Worm (Caenorhabditis elegans) whole organism, L1 larva: ENCODE measurements around the gene sql-1.

ENCODE experiments used
- C04F5.9 ChIP-seq: sonication (generic microtip); optimal IDR thresholded peaks from 2 replicates; lab custom pipeline; 2016; ENCODE audit warnings: missing genetic modification characterization, missing compliant biosample characterization
- F16B12.6 ChIP-seq: fragments of 150-350 bp; optimal IDR thresholded peaks from 2 replicates; lab custom pipeline; 2014; ENCODE audit warnings: missing biosample characterization, missing genetic modification characterization
- alr-1 ChIP-seq: fragments of 200-800 bp; sonication (Bioruptor generic); optimal IDR thresholded peaks from 2 replicates; lab custom pipeline; 2018; ENCODE audit warnings: borderline replicate concordance, mild to moderate bottlenecking, missing genetic modification characterization, missing compliant biosample characterization
- ama-1 ChIP-seq: fragments of 150-350 bp; optimal IDR thresholded peaks from 2 replicates; lab custom pipeline; 2014
- ceh-82 ChIP-seq, 3 experiments: fragments of 150-350 bp in 1 of 3; sonication (generic microtip) in 2 of 3; optimal IDR thresholded peaks; 2 replicates each; lab custom pipeline; 2014 to 2017; ENCODE audit warnings: missing biosample characterization in 3 of 3, missing genetic modification characterization in 3 of 3
- ceh-88 ChIP-seq: fragments of 200-800 bp; sonication (Bioruptor generic); IDR thresholded peaks from 2 replicates; pipeline ENCODE4 v1.3.6; 2022; ENCODE audit warnings: missing genetic modification characterization, missing compliant biosample characterization
- ces-1 ChIP-seq: fragments of 150-350 bp; optimal IDR thresholded peaks from 2 replicates; lab custom pipeline; 2014; ENCODE audit warnings: missing biosample characterization, missing genetic modification reagents, missing genetic modification characterization
- dpl-1 ChIP-seq, 3 experiments: fragments of 150-350 bp in 2 of 3; sonication (generic microtip) in 1 of 3; optimal IDR thresholded peaks; 2 replicates each; lab custom pipeline; 2014 to 2017; ENCODE audit warnings: missing biosample characterization in 3 of 3, missing genetic modification characterization in 3 of 3, missing genetic modification reagents in 3 of 3
- dsc-1 ChIP-seq: sonication (generic microtip); optimal IDR thresholded peaks from 2 replicates; lab custom pipeline; 2016; ENCODE audit warnings: mild to moderate bottlenecking, missing genetic modification characterization, missing compliant biosample characterization
- efl-1 ChIP-seq, 4 experiments: fragments of 150-350 bp; optimal IDR thresholded peaks in 3 of 4; peaks in 1 of 4; 1 replicate in 1 of 4; 2 replicates in 3 of 4; lab custom pipeline; 2014; ENCODE audit warnings: missing biosample characterization in 2 of 4, missing genetic modification characterization in 2 of 4, missing genetic modification reagents in 2 of 4
- efl-3 ChIP-seq: fragments of 200-800 bp; sonication (Bioruptor generic); optimal IDR thresholded peaks from 2 replicates; lab custom pipeline; 2018; ENCODE audit warnings: mild to moderate bottlenecking, missing genetic modification characterization, missing compliant biosample characterization
- ets-5 ChIP-seq: fragments of 200-800 bp; sonication (Bioruptor generic); IDR thresholded peaks from 2 replicates; pipeline ENCODE4 v1.3.6; 2022; ENCODE audit warnings: missing genetic modification characterization, missing compliant biosample characterization
- fkh-10 ChIP-seq: sonication (generic microtip); optimal IDR thresholded peaks from 2 replicates; lab custom pipeline; 2017; ENCODE audit warnings: missing biosample characterization, missing genetic modification reagents, missing genetic modification characterization
- fkh-8 ChIP-seq: sonication (generic microtip); optimal IDR thresholded peaks from 2 replicates; lab custom pipeline; 2016; ENCODE audit warnings: mild to moderate bottlenecking, missing genetic modification characterization, missing compliant biosample characterization
- lin-13 ChIP-seq: fragments of 150-350 bp; optimal IDR thresholded peaks from 2 replicates; lab custom pipeline; 2014; ENCODE audit warnings: missing biosample characterization, missing genetic modification reagents, missing genetic modification characterization
- lin-14 ChIP-seq: fragments of 200-800 bp; sonication (Bioruptor generic); optimal IDR thresholded peaks from 2 replicates; lab custom pipeline; 2018; ENCODE audit warnings: mild to moderate bottlenecking, missing genetic modification characterization, moderate library complexity, missing compliant biosample characterization
- lin-35 ChIP-seq, 2 experiments: fragments of 150-350 bp; optimal IDR thresholded peaks; 2 replicates each; lab custom pipeline; 2014; ENCODE audit warnings: missing biosample characterization in 2 of 2, missing genetic modification characterization in 2 of 2, missing genetic modification reagents in 2 of 2
- lir-3 ChIP-seq: sonication (generic microtip); optimal IDR thresholded peaks from 2 replicates; lab custom pipeline; 2016; ENCODE audit warnings: mild to moderate bottlenecking, missing genetic modification characterization, moderate library complexity, missing compliant biosample characterization; ENCODE audit not compliant: poor library complexity
- lsy-2 ChIP-seq, 2 experiments: fragments of 150-350 bp; optimal IDR thresholded peaks; 2 replicates each; lab custom pipeline; 2014; ENCODE audit warnings: missing biosample characterization in 2 of 2, missing genetic modification characterization in 2 of 2
- mef-2 ChIP-seq: fragments of 150-350 bp; optimal IDR thresholded peaks from 2 replicates; lab custom pipeline; 2014; ENCODE audit warnings: missing biosample characterization, missing genetic modification characterization
- nhr-11 ChIP-seq: fragments of 150-350 bp; optimal IDR thresholded peaks from 2 replicates; lab custom pipeline; 2014; ENCODE audit warnings: missing biosample characterization, missing genetic modification characterization
- nhr-237 ChIP-seq: fragments of 150-350 bp; optimal IDR thresholded peaks from 2 replicates; lab custom pipeline; 2014; ENCODE audit warnings: missing biosample characterization, missing genetic modification characterization
- nhr-47 ChIP-seq: sonication (generic microtip); optimal IDR thresholded peaks from 2 replicates; lab custom pipeline; 2016; ENCODE audit warnings: mild to moderate bottlenecking, missing genetic modification characterization, moderate library complexity, missing compliant biosample characterization
- nhr-71 ChIP-seq: sonication (generic microtip); optimal IDR thresholded peaks from 2 replicates; lab custom pipeline; 2016; ENCODE audit warnings: mild to moderate bottlenecking, missing genetic modification characterization, moderate library complexity, missing compliant biosample characterization
- nhr-84 ChIP-seq: sonication (generic microtip); optimal IDR thresholded peaks from 2 replicates; lab custom pipeline; 2017; ENCODE audit warnings: missing biosample characterization, missing genetic modification characterization
- swsn-7 ChIP-seq: sonication (generic microtip); optimal IDR thresholded peaks from 2 replicates; lab custom pipeline; 2016; ENCODE audit warnings: missing genetic modification characterization, missing compliant biosample characterization
- tbx-2 ChIP-seq: sonication (generic microtip); optimal IDR thresholded peaks from 2 replicates; lab custom pipeline; 2016; ENCODE audit warnings: missing genetic modification characterization, missing compliant biosample characterization
- tlp-1 ChIP-seq: fragments of 150-350 bp; optimal IDR thresholded peaks from 2 replicates; lab custom pipeline; 2014; ENCODE audit warnings: missing biosample characterization, missing genetic modification characterization
- unc-130 ChIP-seq: fragments of 150-350 bp; optimal IDR thresholded peaks from 2 replicates; lab custom pipeline; 2017; ENCODE audit warnings: missing biosample characterization, missing genetic modification characterization, inconsistent platforms
- unc-62 ChIP-seq: fragments of 150-350 bp; optimal IDR thresholded peaks from 2 replicates; lab custom pipeline; 2014; ENCODE audit warnings: missing biosample characterization, missing genetic modification reagents, missing genetic modification characterization
- unc-86 ChIP-seq: sonication (generic microtip); optimal IDR thresholded peaks from 2 replicates; lab custom pipeline; 2016; ENCODE audit warnings: missing genetic modification characterization, missing compliant biosample characterization
- vab-15 ChIP-seq: sonication (generic microtip); optimal IDR thresholded peaks from 2 replicates; lab custom pipeline; 2017; ENCODE audit warnings: missing genotype, mild to moderate bottlenecking, missing genetic modification characterization, missing compliant biosample characterization
- xbp-1 ChIP-seq: sonication (generic microtip); optimal IDR thresholded peaks from 2 replicates; lab custom pipeline; 2016; ENCODE audit warnings: missing genetic modification characterization, missing compliant biosample characterization
- zag-1 ChIP-seq: fragments of 150-350 bp; optimal IDR thresholded peaks from 2 replicates; lab custom pipeline; 2014; ENCODE audit warnings: missing biosample characterization, missing genetic modification characterization
- zip-4 ChIP-seq: fragments of 200-800 bp; sonication (Bioruptor generic); optimal IDR thresholded peaks from 2 replicates; lab custom pipeline; 2018; ENCODE audit warnings: mild to moderate bottlenecking, missing genetic modification characterization, moderate library complexity, missing compliant biosample characterization
- ztf-11 ChIP-seq, 2 experiments: sonication (generic microtip); optimal IDR thresholded peaks; 2 replicates each; lab custom pipeline; 2016 to 2017; ENCODE audit warnings: missing genetic modification characterization in 2 of 2, missing biosample characterization in 1 of 2, missing compliant biosample characterization in 1 of 2
- ztf-4 ChIP-seq: fragments of 150-350 bp; optimal IDR thresholded peaks from 2 replicates; lab custom pipeline; 2014; ENCODE audit warnings: missing biosample characterization, missing genetic modification characterization

sql-1 gene

ce11 chrIII:12472497-12472896, 26.9 kb upstream of the sql-1 start, which contains the start of gene cccp-1 (continued):
- TF ChIP-seq unc-86 (tag; lab: Kevin White, UChicago) (peak; percentile 53), lir-3 (tag; lab: Kevin White, UChicago) (no peak), tbx-2 (tag; lab: Kevin White, UChicago) (peak; percentile 8), lin-14 (GFP tag; lab: Kevin White, UChicago) (peak; percentile 84), ztf-4 (tag; lab: Kevin White, UChicago) (no peak), nhr-71 (tag; lab: Kevin White, UChicago) (no peak), dsc-1 (tag; lab: Kevin White, UChicago) (peak; percentile 8), ets-5 (no peak)

ce11 chrIII:12484432-12484831, 14.9 kb upstream of the sql-1 start, which contains the start of gene arrd-16:
arrd-16 (plus strand) TSS chrIII:12484732.
- TF ChIP-seq ama-1 (lab: Kevin White, UChicago): no peak
- no peak for TF ChIP-seq lir-3 (tag; lab: Kevin White, UChicago)
- no peak for TF ChIP-seq fkh-8 (tag; lab: Kevin White, UChicago)
- TF ChIP-seq ztf-11 (tag; optimal IDR thresholded peaks at IDR 0.05; lab: Kevin White, UChicago): no peak
- no peak for TF ChIP-seq zip-4 (GFP tag; lab: Kevin White, UChicago)
- no peak for TF ChIP-seq fkh-10 (GFP tag; lab: Kevin White, UChicago)
- no peak for TF ChIP-seq lin-13 (GFP tag; lab: Kevin White, UChicago)
- no peak for TF ChIP-seq nhr-11
- TF ChIP-seq ceh-88: no peak
- no peak for TF ChIP-seq ces-1 (GFP tag; lab: Kevin White, UChicago)
- TF ChIP-seq lin-35 (GFP tag; optimal IDR thresholded peaks at IDR 0.05; lab: Kevin White, UChicago): no peak
- TF ChIP-seq unc-62 (GFP tag; lab: Kevin White, UChicago): no peak
- no peak for TF ChIP-seq nhr-71 (tag; lab: Kevin White, UChicago)
- TF ChIP-seq swsn-7 (tag; lab: Kevin White, UChicago): no peak

ce11 chrIII:12491984-12492383, 7.4 kb upstream of the sql-1 start, which contains the start of gene Y49E10.25:
Y49E10.25 (minus strand) TSS chrIII:12492084.
- TF ChIP-seq nhr-71 (tag; lab: Kevin White, UChicago): no peak
- TF ChIP-seq F16B12.6 (tag; lab: Kevin White, UChicago): no peak
- TF ChIP-seq xbp-1 (tag; lab: Kevin White, UChicago): no peak
- TF ChIP-seq vab-15: no peak
- TF ChIP-seq fkh-10 (GFP tag; lab: Kevin White, UChicago): no peak
- no peak for TF ChIP-seq dsc-1 (tag; lab: Kevin White, UChicago)
- TF ChIP-seq alr-1 (tag; lab: Kevin White, UChicago): no peak

ce11 chrIII:12495594-12496096, 3.7 kb upstream of the sql-1 start, which contains the start of the genes Y111B2A.1 and Y111B2A.2:
Y111B2A.1 (minus strand) TSS chrIII:12495644.
Y111B2A.2 (plus strand) TSS chrIII:12496086.
- TF ChIP-seq efl-1 (optimal IDR thresholded peaks at IDR 0.05; lab: Kevin White, UChicago) (no peak), efl-1 (GFP tag; optimal IDR thresholded peaks at IDR 0.05 in 1 of 2; lab: Kevin White, UChicago) (peak in 1 of 2 experiments; percentile 66), mef-2 (tag; lab: Kevin White, UChicago) (no peak), nhr-84 (tag; lab: Kevin White, UChicago) (no peak)
- TF ChIP-seq, all 84 proteins: peak for 1

- TF ChIP-seq nhr-237 (tag; lab: Kevin White, UChicago): no peak
- TF ChIP-seq ztf-4 (tag; lab: Kevin White, UChicago): no peak
- TF ChIP-seq mef-2 (tag; lab: Kevin White, UChicago): no peak
- TF ChIP-seq C04F5.9 (tag; lab: Kevin White, UChicago): no peak
- TF ChIP-seq lin-35 (GFP tag; optimal IDR thresholded peaks at IDR 0.05; lab: Kevin White, UChicago): no peak
- no peak for TF ChIP-seq unc-130 (tag; lab: Kevin White, UChicago)
- no peak for TF ChIP-seq zag-1 (tag; lab: Kevin White, UChicago)
- TF ChIP-seq lsy-2 (tag; optimal IDR thresholded peaks at IDR 0.05; lab: Kevin White, UChicago): no peak
- no peak for TF ChIP-seq nhr-11
- no peak for TF ChIP-seq tlp-1 (tag; lab: Kevin White, UChicago)
- TF ChIP-seq ceh-82 (tag; optimal IDR thresholded peaks at IDR 0.05; lab: Kevin White, UChicago): no peak
- no peak for TF ChIP-seq efl-3
- TF ChIP-seq nhr-47 (tag; lab: Kevin White, UChicago): no peak
- no peak for TF ChIP-seq dpl-1 (GFP tag; optimal IDR thresholded peaks at IDR 0.05; lab: Kevin White, UChicago)
- TF ChIP-seq, all 84 proteins: peak for 0
Measured at ce11 chrIII:12496449-12496848, 2.9 kb upstream of the sql-1 start, which contains the start of gene herd-1. herd-1 (plus strand) TSS chrIII:12496538.
